Worm (Caenorhabditis elegans): ENCODE measurements around the gene rab-28.

Gene rab-28

DNA sequence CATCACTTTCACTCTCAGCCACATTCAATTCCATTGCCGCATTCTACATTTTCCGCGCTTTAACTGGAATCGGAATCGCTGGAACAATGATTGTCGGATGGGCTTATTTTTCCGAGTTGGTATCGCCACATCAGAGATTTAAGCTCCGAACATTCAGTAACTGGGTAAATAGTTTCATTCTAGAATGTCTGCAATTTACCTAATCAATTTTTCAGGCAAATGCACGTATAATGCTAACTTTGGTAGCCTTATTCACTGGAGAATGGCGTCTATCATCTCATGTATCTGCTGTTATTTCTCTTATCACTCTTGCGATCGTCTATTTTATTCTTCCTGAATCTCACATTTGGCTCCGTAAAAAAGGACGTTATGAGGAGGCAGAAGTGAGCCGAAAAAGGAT is 25.4 kb downstream of the rab-28 start:
- no peak for TF ChIP-seq nhr-43 (tag; optimal IDR thresholded peaks at IDR 0.05; ENCODE audit: poor library complexity, severe bottlenecking)
- no peak for TF ChIP-seq skn-1 (tag; optimal IDR thresholded peaks at IDR 0.05)
- no peak for TF ChIP-seq pha-4 (tag; optimal IDR thresholded peaks at IDR 0.05)
- TF ChIP-seq ceh-28 (tag; optimal IDR thresholded peaks at IDR 0.05) = no peak
- TF ChIP-seq ceh-9 (tag; optimal IDR thresholded peaks at IDR 0.05) = no peak
- no peak for TF ChIP-seq ZK546.5 (tag; optimal IDR thresholded peaks at IDR 0.05)
- no peak for TF ChIP-seq daf-12 (tag; optimal IDR thresholded peaks at IDR 0.05)
- no peak for TF ChIP-seq egl-5 (tag; optimal IDR thresholded peaks at IDR 0.05)
- TF ChIP-seq hmg-11 (tag; optimal IDR thresholded peaks at IDR 0.05) = no peak
- no peak for TF ChIP-seq tbx-2 (tag; optimal IDR thresholded peaks at IDR 0.05)
- TF ChIP-seq unc-39 (tag; optimal IDR thresholded peaks at IDR 0.05) = no peak
- TF ChIP-seq nhr-28 (tag; optimal IDR thresholded peaks at IDR 0.05) = no peak
- TF ChIP-seq elt-2 (tag; optimal IDR thresholded peaks at IDR 0.05) = no peak
- no peak for TF ChIP-seq ama-1 (optimal IDR thresholded peaks at IDR 0.05)
- no peak for TF ChIP-seq fkh-2 (tag; optimal IDR thresholded peaks at IDR 0.05)

DNA sequence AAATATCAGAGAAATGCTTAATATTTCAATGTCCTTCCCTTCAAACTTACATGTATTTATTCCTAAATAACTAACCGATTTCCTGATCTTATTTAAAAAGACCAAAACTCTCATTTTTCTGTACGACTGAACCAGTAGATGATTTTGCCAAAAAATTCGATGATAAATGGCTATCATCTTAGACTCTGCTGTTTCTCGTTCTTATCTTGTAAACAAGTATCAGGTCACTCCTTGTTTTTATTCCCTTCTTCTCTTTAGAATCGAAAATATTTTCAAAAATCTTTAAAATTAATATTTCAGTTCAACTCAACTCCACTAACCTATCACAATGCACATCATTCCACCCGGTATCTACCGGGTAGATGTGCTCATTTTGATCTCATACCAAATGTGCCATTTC is 26.4 kb downstream of the rab-28 start, which contains the start of gene C46C2.2:
C46C2.2 (plus strand) TSS at position 301 of the 400 bp plus-strand sequence.
- TF ChIP-seq ceh-9 (tag; optimal IDR thresholded peaks at IDR 0.05) (no peak), tbx-2 (tag; optimal IDR thresholded peaks at IDR 0.05) (no peak), jun-1 (tag; optimal IDR thresholded peaks at IDR 0.05) (no peak)

DNA sequence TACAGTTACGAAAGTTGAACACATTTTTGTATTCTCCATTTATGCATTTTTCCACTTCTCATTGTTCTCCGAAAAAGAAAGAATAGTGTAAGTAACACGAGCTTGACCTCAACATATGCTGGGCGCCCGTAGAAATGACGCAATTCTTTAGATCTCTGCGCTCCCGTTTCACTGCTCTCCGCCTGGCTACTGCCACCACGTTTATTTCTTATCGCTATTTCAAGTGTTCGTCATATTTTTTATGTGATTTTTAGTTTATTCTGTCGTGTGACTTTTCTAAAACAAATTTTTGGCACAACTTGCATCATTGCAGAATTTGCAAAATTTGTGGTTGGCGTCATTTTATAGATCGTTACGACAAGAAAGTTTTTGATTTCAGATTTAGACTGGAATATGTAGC is 26.9 kb downstream of the rab-28 start:
- TF ChIP-seq elt-2 (tag; optimal IDR thresholded peaks at IDR 0.05) (peak; percentile 70), pqm-1 (tag; optimal IDR thresholded peaks at IDR 0.05) (peak; percentile 25), mdl-1 (tag; optimal IDR thresholded peaks at IDR 0.05) (no peak)

DNA sequence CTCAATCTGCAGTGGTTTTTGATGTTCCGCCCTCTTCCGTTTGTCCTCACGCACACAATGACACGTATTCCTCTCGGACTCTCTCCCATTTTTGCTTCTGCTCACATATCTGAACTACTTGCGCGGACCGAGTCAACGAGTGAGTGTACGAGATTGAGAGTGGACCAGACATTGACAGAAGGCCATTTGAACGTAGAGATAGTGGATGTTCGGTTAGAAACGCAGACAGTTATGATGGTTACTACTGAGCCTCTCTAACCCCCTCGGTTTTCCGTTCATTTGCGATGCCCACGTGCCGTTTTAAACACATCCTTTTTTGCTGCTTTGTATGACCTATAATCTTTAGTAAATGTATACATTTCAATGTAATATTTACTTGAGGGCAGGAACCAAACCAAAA is 27.4 kb downstream of the rab-28 start:
- TF ChIP-seq nhr-76 (tag; optimal IDR thresholded peaks at IDR 0.05) = no peak
- TF ChIP-seq zag-1 (tag; optimal IDR thresholded peaks at IDR 0.05) = no peak
- TF ChIP-seq nhr-67 (tag; optimal IDR thresholded peaks at IDR 0.05) = no peak
- TF ChIP-seq R02D3.7 (tag; optimal IDR thresholded peaks at IDR 0.05) = no peak
- TF ChIP-seq jun-1 (tag; optimal IDR thresholded peaks at IDR 0.05) = no peak
- no peak for TF ChIP-seq nhr-12 (tag; optimal IDR thresholded peaks at IDR 0.05)
- no peak for TF ChIP-seq ztf-11 (tag; optimal IDR thresholded peaks at IDR 0.05)
- peak; percentile 86 for TF ChIP-seq lin-39 (tag; optimal IDR thresholded peaks at IDR 0.05)
- peak; percentile 52 for TF ChIP-seq pha-4 (tag; optimal IDR thresholded peaks at IDR 0.05)
- TF ChIP-seq unc-62 (GFP tag; optimal IDR thresholded peaks at IDR 0.05) = no peak
- TF ChIP-seq ztf-4 (tag; optimal IDR thresholded peaks at IDR 0.05) = no peak
- no peak for TF ChIP-seq ceh-28 (tag; optimal IDR thresholded peaks at IDR 0.05)
- TF ChIP-seq nfya-1 (tag; optimal IDR thresholded peaks at IDR 0.05; ENCODE audit: insufficient read depth) = peak; percentile 63
- TF ChIP-seq nhr-43 (tag; optimal IDR thresholded peaks at IDR 0.05; ENCODE audit: poor library complexity, severe bottlenecking) = no peak
- TF ChIP-seq egl-5 (tag; optimal IDR thresholded peaks at IDR 0.05) = peak; percentile 75
- peak; percentile 16 for TF ChIP-seq lin-15B (tag; optimal IDR thresholded peaks at IDR 0.05)
- no peak for TF ChIP-seq fkh-2 (tag; optimal IDR thresholded peaks at IDR 0.05)
- TF ChIP-seq snpc-4 (tag; optimal IDR thresholded peaks at IDR 0.05) = peak; percentile 22
- TF ChIP-seq elt-1 (tag; optimal IDR thresholded peaks at IDR 0.05) = no peak
- no peak for TF ChIP-seq lsy-12 (tag; optimal IDR thresholded peaks at IDR 0.05)
- no peak for TF ChIP-seq tbx-2 (tag; optimal IDR thresholded peaks at IDR 0.05)
- peak; percentile 62 for TF ChIP-seq mdl-1 (tag; optimal IDR thresholded peaks at IDR 0.05)
- no peak for TF ChIP-seq pqm-1 (tag; optimal IDR thresholded peaks at IDR 0.05)
- no peak for TF ChIP-seq ceh-9 (tag; optimal IDR thresholded peaks at IDR 0.05)
- TF ChIP-seq eor-1 (tag; optimal IDR thresholded peaks at IDR 0.05) = no peak
- no peak for TF ChIP-seq ZK546.5 (tag; optimal IDR thresholded peaks at IDR 0.05)
- no peak for TF ChIP-seq ceh-16 (tag; optimal IDR thresholded peaks at IDR 0.05)
- TF ChIP-seq nhr-23 (tag; optimal IDR thresholded peaks at IDR 0.05) = peak; percentile 4
- TF ChIP-seq hmg-11 (tag; optimal IDR thresholded peaks at IDR 0.05) = peak; percentile 70
- no peak for TF ChIP-seq sea-2 (GFP tag; optimal IDR thresholded peaks at IDR 0.05)
- no peak for TF ChIP-seq unc-39 (tag; optimal IDR thresholded peaks at IDR 0.05)
- TF ChIP-seq ceh-82 (tag; optimal IDR thresholded peaks at IDR 0.05) = no peak
- no peak for TF ChIP-seq nhr-25 (tag; optimal IDR thresholded peaks at IDR 0.05)
- peak; percentile 52 for TF ChIP-seq ama-1 (optimal IDR thresholded peaks at IDR 0.05)
- TF ChIP-seq fkh-10 (GFP tag; optimal IDR thresholded peaks at IDR 0.05) = peak; percentile 34
- TF ChIP-seq nhr-237 (tag; optimal IDR thresholded peaks at IDR 0.05) = no peak
